Fruit fly (Drosophila melanogaster) whole organism, embryonic: Measurements from ENCODE around the gene anchor.

Experiments
- Adf1 ChIP-seq: fragments of 200-800 bp; sonication (Bioruptor generic); IDR thresholded peaks from 2 replicates; pipeline ENCODE4 v1.3.6; 2022; ENCODE audit warnings: missing biosample characterization, missing genetic modification characterization
- Atf6 ChIP-seq: fragments of 200-800 bp; sonication (Bioruptor generic); IDR thresholded peaks from 2 replicates; pipeline ENCODE4 v1.3.6; 2022; ENCODE audit warnings: missing biosample characterization, missing genetic modification characterization
- BtbVII ChIP-seq: fragments of 200-800 bp; sonication (Bioruptor generic); optimal IDR thresholded peaks from 3 replicates; lab custom pipeline; 2017; ENCODE audit warnings: missing biosample characterization, mild to moderate bottlenecking, missing genetic modification characterization
- C15 ChIP-seq: fragments of 200-800 bp; sonication (Bioruptor generic); IDR thresholded peaks from 3 replicates; pipeline ENCODE4 v1.3.6; 2022; ENCODE audit warnings: missing biosample characterization, missing genetic modification characterization
- CG11247 ChIP-seq: fragments of 200-800 bp; sonication (Bioruptor generic); IDR thresholded peaks from 2 replicates; pipeline ENCODE4 v1.3.6; 2022; ENCODE audit warnings: missing biosample characterization, missing genetic modification characterization
- CG12744 ChIP-seq: fragments of 200-800 bp; sonication (Bioruptor generic); optimal IDR thresholded peaks from 2 replicates; lab custom pipeline; 2016; ENCODE audit warnings: missing biosample characterization, missing genetic modification characterization
- CG13424 ChIP-seq: fragments of 200-800 bp; sonication (Bioruptor generic); optimal IDR thresholded peaks from 2 replicates; lab custom pipeline; 2019; ENCODE audit warnings: missing biosample characterization, mild to moderate bottlenecking, missing genetic modification characterization, moderate library complexity
- CG15011 ChIP-seq: fragments of 200-800 bp; sonication (Bioruptor generic); optimal IDR thresholded peaks from 3 replicates; lab custom pipeline; 2018; ENCODE audit warnings: missing biosample characterization, mild to moderate bottlenecking, missing genetic modification characterization
- CG2120 ChIP-seq: fragments of 200-800 bp; sonication (Bioruptor generic); optimal IDR thresholded peaks from 3 replicates; lab custom pipeline; 2016; ENCODE audit warnings: missing biosample characterization, missing genetic modification characterization
- CG30403 ChIP-seq: fragments of 200-800 bp; sonication (Bioruptor generic); optimal IDR thresholded peaks from 3 replicates; lab custom pipeline; 2016; ENCODE audit warnings: missing biosample characterization, missing genetic modification characterization
- CG34224 ChIP-seq: fragments of 200-800 bp; sonication (Bioruptor generic); IDR thresholded peaks from 3 replicates; pipeline ENCODE4 v1.3.6; 2022; ENCODE audit warnings: missing biosample characterization, missing genetic modification characterization; ENCODE audit not compliant: partially characterized antibody
- CG4404 ChIP-seq: fragments of 200-800 bp; sonication (Bioruptor generic); IDR thresholded peaks from 2 replicates; pipeline ENCODE4 v1.3.6; 2022; ENCODE audit warnings: missing biosample characterization, missing genetic modification characterization
- CG4617 ChIP-seq: fragments of 200-800 bp; sonication (Bioruptor generic); optimal IDR thresholded peaks from 3 replicates; lab custom pipeline; 2016; ENCODE audit warnings: missing biosample characterization, missing genetic modification characterization, borderline replicate concordance
- CG6683 ChIP-seq: fragments of 200-800 bp; sonication (Bioruptor generic); optimal IDR thresholded peaks from 2 replicates; lab custom pipeline; 2017; ENCODE audit warnings: missing biosample characterization, mild to moderate bottlenecking, missing genetic modification characterization, missing genetic modification reagents
- CG6854 ChIP-seq: fragments of 200-800 bp; sonication (Bioruptor generic); optimal IDR thresholded peaks from 3 replicates; lab custom pipeline; 2017; ENCODE audit warnings: missing biosample characterization, mild to moderate bottlenecking, missing genetic modification characterization
- CG7271 ChIP-seq: fragments of 200-800 bp; sonication (Bioruptor generic); optimal IDR thresholded peaks from 2 replicates; lab custom pipeline; 2018; ENCODE audit warnings: missing biosample characterization, mild to moderate bottlenecking, missing genetic modification characterization, moderate library complexity
- CG8281 ChIP-seq: fragments of 200-800 bp; sonication (Bioruptor generic); optimal IDR thresholded peaks from 2 replicates; lab custom pipeline; 2018; ENCODE audit warnings: missing biosample characterization, mild to moderate bottlenecking, missing genetic modification characterization, moderate library complexity
- CG9797 ChIP-seq: fragments of 200-800 bp; sonication (Bioruptor generic); optimal IDR thresholded peaks from 3 replicates; lab custom pipeline; 2018; ENCODE audit warnings: missing biosample characterization, mild to moderate bottlenecking, missing genetic modification characterization
- CG9817 ChIP-seq: fragments of 200-800 bp; sonication (Bioruptor generic); optimal IDR thresholded peaks from 2 replicates; lab custom pipeline; 2018; ENCODE audit warnings: missing biosample characterization, mild to moderate bottlenecking, missing genetic modification characterization, moderate library complexity
- Deaf1 ChIP-seq: fragments of 200-800 bp; optimal IDR thresholded peaks from 3 replicates; lab custom pipeline; 2019; ENCODE audit warnings: missing biosample characterization, mild to moderate bottlenecking, missing genetic modification characterization, moderate library complexity
- H2.0 ChIP-seq: fragments of 200-800 bp; sonication (Bioruptor generic); IDR thresholded peaks from 2 replicates; pipeline ENCODE4 v1.3.6; 2022; ENCODE audit warnings: missing biosample characterization, missing genetic modification characterization
- HLHmδ ChIP-seq: fragments of 200-800 bp; sonication (Bioruptor generic); optimal IDR thresholded peaks from 2 replicates; lab custom pipeline; 2018; ENCODE audit warnings: missing biosample characterization, mild to moderate bottlenecking, missing genetic modification characterization, moderate library complexity
- Hr78 ChIP-seq, 2 experiments: fragments of 200-800 bp in 1 of 2; fragments of >200 bp in 1 of 2; sonication (Bioruptor generic) in 1 of 2; optimal IDR thresholded peaks; 2 replicates each; lab custom pipeline; 2017 to 2019; ENCODE audit warnings: missing biosample characterization in 2 of 2, missing genetic modification characterization in 2 of 2, mild to moderate bottlenecking in 1 of 2, moderate library complexity in 1 of 2
- Lim3 ChIP-seq: fragments of 200-800 bp; sonication (Bioruptor generic); IDR thresholded peaks from 2 replicates; pipeline ENCODE4 v1.3.6; 2022; ENCODE audit warnings: missing biosample characterization, missing genetic modification characterization
- NC2β ChIP-seq: fragments of 200-800 bp; sonication (Bioruptor generic); optimal IDR thresholded peaks from 2 replicates; lab custom pipeline; 2016; ENCODE audit warnings: missing biosample characterization, missing genetic modification characterization
- Poxn ChIP-seq: fragments of 200-800 bp; sonication (Bioruptor generic); IDR thresholded peaks from 2 replicates; pipeline ENCODE4 v1.3.6; 2022; ENCODE audit warnings: missing biosample characterization, missing genetic modification characterization
- Usf ChIP-seq: fragments of 200-800 bp; sonication (Bioruptor generic); optimal IDR thresholded peaks from 2 replicates; lab custom pipeline; 2017; ENCODE audit warnings: missing genotype, missing biosample characterization, missing genetic modification characterization
- ara ChIP-seq: fragments of 200-800 bp; sonication (Bioruptor generic); IDR thresholded peaks from 2 replicates; pipeline ENCODE4 v1.3.6; 2022; ENCODE audit warnings: missing biosample characterization, missing genetic modification characterization
- br ChIP-seq: fragments of >200 bp; optimal IDR thresholded peaks from 2 replicates; lab custom pipeline; 2017
- cas ChIP-seq: fragments of 200-800 bp; sonication (Bioruptor generic); IDR thresholded peaks from 2 replicates; pipeline ENCODE4 v1.3.6; 2022; ENCODE audit warnings: missing biosample characterization, missing genetic modification characterization
- chn ChIP-seq: fragments of 200-800 bp; sonication (Bioruptor generic); optimal IDR thresholded peaks from 2 replicates; lab custom pipeline; 2016; ENCODE audit warnings: missing biosample characterization, missing genetic modification characterization
- crc ChIP-seq: fragments of 200-800 bp; sonication (Bioruptor generic); optimal IDR thresholded peaks from 2 replicates; lab custom pipeline; 2016; ENCODE audit warnings: missing biosample characterization, missing genetic modification characterization
- dm ChIP-seq: fragments of 200-800 bp; sonication (Bioruptor generic); optimal IDR thresholded peaks from 3 replicates; lab custom pipeline; 2016; ENCODE audit warnings: missing biosample characterization, missing genetic modification characterization
- dmrt99B ChIP-seq: fragments of 200-800 bp; sonication (Bioruptor generic); optimal IDR thresholded peaks from 2 replicates; lab custom pipeline; 2018; ENCODE audit warnings: missing biosample characterization, mild to moderate bottlenecking, missing genetic modification characterization, moderate library complexity
- ems ChIP-seq: fragments of 200-800 bp; sonication (Bioruptor generic); optimal IDR thresholded peaks from 3 replicates; lab custom pipeline; 2016; ENCODE audit warnings: missing biosample characterization, missing genetic modification characterization
- fd64A ChIP-seq: fragments of 200-800 bp; sonication (Bioruptor generic); optimal IDR thresholded peaks from 3 replicates; lab custom pipeline; 2018; ENCODE audit warnings: missing biosample characterization, mild to moderate bottlenecking, missing genetic modification characterization
- gce ChIP-seq: fragments of 200-800 bp; sonication (Bioruptor generic); IDR thresholded peaks from 3 replicates; pipeline ENCODE4 v1.3.6; 2022; ENCODE audit warnings: missing biosample characterization, missing genetic modification characterization
- gro ChIP-seq: fragments of 200-800 bp; sonication (Bioruptor generic); optimal IDR thresholded peaks from 2 replicates; lab custom pipeline; 2016; ENCODE audit warnings: missing biosample characterization, missing genetic modification characterization
- hth ChIP-seq: fragments of >200 bp; optimal IDR thresholded peaks from 2 replicates; lab custom pipeline; 2017; ENCODE audit warnings: inconsistent platforms
- jing ChIP-seq: fragments of 200-800 bp; sonication (Bioruptor generic); optimal IDR thresholded peaks from 2 replicates; lab custom pipeline; 2018; ENCODE audit warnings: missing biosample characterization, mild to moderate bottlenecking, missing genetic modification characterization
- klu ChIP-seq: fragments of 200-800 bp; sonication (Bioruptor generic); IDR thresholded peaks from 2 replicates; pipeline ENCODE4 v1.3.6; 2022; ENCODE audit warnings: missing biosample characterization, missing genetic modification characterization
- lmd ChIP-seq: fragments of 200-800 bp; sonication (Bioruptor generic); IDR thresholded peaks from 2 replicates; pipeline ENCODE4 v1.3.6; 2022; ENCODE audit warnings: missing biosample characterization, missing genetic modification characterization
- luna ChIP-seq: fragments of 200-800 bp; sonication (Bioruptor generic); optimal IDR thresholded peaks from 2 replicates; lab custom pipeline; 2016; ENCODE audit warnings: missing biosample characterization, missing genetic modification characterization
- pho ChIP-seq: fragments of 200-800 bp; sonication (Bioruptor generic); optimal IDR thresholded peaks from 2 replicates; lab custom pipeline; 2016; ENCODE audit warnings: missing biosample characterization, missing genetic modification characterization
- pros ChIP-seq: fragments of 200-800 bp; sonication (Bioruptor generic); optimal IDR thresholded peaks from 3 replicates; lab custom pipeline; 2019; ENCODE audit warnings: missing biosample characterization, mild to moderate bottlenecking, missing genetic modification characterization, moderate library complexity
- sna ChIP-seq: fragments of 200-800 bp; sonication (Bioruptor generic); IDR thresholded peaks from 2 replicates; pipeline ENCODE4 v1.3.6; 2022; ENCODE audit warnings: missing biosample characterization, missing genetic modification characterization; ENCODE audit not compliant: partially characterized antibody
- ssp ChIP-seq: fragments of 200-800 bp; sonication (Bioruptor generic); IDR thresholded peaks from 2 replicates; pipeline ENCODE4 v1.3.6; 2022; ENCODE audit warnings: missing biosample characterization, missing genetic modification characterization
- trh ChIP-seq: fragments of 200-800 bp; sonication (Bioruptor generic); optimal IDR thresholded peaks from 2 replicates; lab custom pipeline; 2016; ENCODE audit warnings: missing biosample characterization, missing genetic modification characterization
- wek ChIP-seq: fragments of 200-800 bp; sonication (Bioruptor generic); optimal IDR thresholded peaks from 3 replicates; lab custom pipeline; 2018; ENCODE audit warnings: missing biosample characterization, mild to moderate bottlenecking, missing genetic modification characterization, moderate library complexity
- z ChIP-seq: fragments of 200-800 bp; sonication (Bioruptor generic); IDR thresholded peaks from 3 replicates; pipeline ENCODE4 v1.3.6; 2022; ENCODE audit warnings: missing biosample characterization, missing genetic modification characterization

anchor gene

dm6 chr3L:17652878-17653700 is 31.5 kb downstream of the anchor start (continued):
- TF ChIP-seq trh (GFP tag; lab: Kevin White, UChicago) (no peak), Usf (no peak), ssp (no peak), luna (GFP tag; lab: Kevin White, UChicago) (peak; percentile 52), CG30403 (GFP tag; lab: Kevin White, UChicago) (no peak), C15 (no peak), Atf6 (peak; percentile 60), CG13424 (tag; lab: Kevin White, UChicago) (peak; percentile 14), CG4617 (no peak), HLHmδ (no peak), gro (GFP tag; lab: Kevin White, UChicago) (no peak), gce (GFP tag; lab: Robert Waterston, UW) (peak; percentile 78), Deaf1 (no peak), hth (lab: Kevin White, UChicago) (no peak), wek (no peak), z (GFP tag; lab: Robert Waterston, UW) (peak; percentile 71; the same call in 2 of the 3 replicates), CG6683 (GFP tag; lab: Kevin White, UChicago) (peak; percentile 62), ems (no peak), CG12744 (GFP tag; lab: Kevin White, UChicago) (no peak), jing (GFP tag; lab: Kevin White, UChicago) (no peak), CG7271 (tag; lab: Kevin White, UChicago) (no peak), klu (GFP tag; lab: Robert Waterston, UW) (no peak), CG34224 (GFP tag; lab: Robert Waterston, UW) (no peak), ara (GFP tag; lab: Robert Waterston, UW) (peak; percentile 86), CG4404 (GFP tag; lab: Robert Waterston, UW) (no peak), cas (peak; percentile 47; the same call in 1 of the 2 replicates), Lim3 (GFP tag; lab: Robert Waterston, UW) (no peak), fd64A (GFP tag; lab: Kevin White, UChicago) (peak; percentile 72), Hr78 (GFP tag; optimal IDR thresholded peaks at IDR 0.05; lab: Kevin White, UChicago) (no peak), sna (GFP tag; lab: Robert Waterston, UW) (no peak), dm (GFP tag; lab: Kevin White, UChicago) (no peak), CG15011 (GFP tag; lab: Kevin White, UChicago) (peak; percentile 68), BtbVII (GFP tag; lab: Kevin White, UChicago) (peak; percentile 69), dmrt99B (tag; lab: Kevin White, UChicago) (peak; percentile 34), chn (GFP tag; lab: Kevin White, UChicago) (peak; percentile 32), H2.0 (no peak), CG8281 (tag; lab: Kevin White, UChicago) (no peak), crc (GFP tag; lab: Kevin White, UChicago) (peak; percentile 45), NC2β (GFP tag; lab: Kevin White, UChicago) (peak; percentile 82), lmd (GFP tag; lab: Robert Waterston, UW) (peak; percentile 30; the same call in 1 of the 2 replicates), CG6854 (no peak), Poxn (no peak), CG2120 (GFP tag; lab: Kevin White, UChicago) (peak; percentile 2), CG9797 (GFP tag; lab: Kevin White, UChicago) (no peak), pho (no peak), br (no peak), CG9817 (tag; lab: Kevin White, UChicago) (no peak), pros (GFP tag; lab: Kevin White, UChicago) (peak; percentile 81), CG11247 (GFP tag; lab: Robert Waterston, UW) (peak; percentile 80), Adf1 (GFP tag; lab: Robert Waterston, UW) (no peak)
